Fruit fly (Drosophila melanogaster): Measurements from ENCODE around the gene CG43155.
A peak's percentile ranks its signal among the peaks of the same experiment; 100 is the strongest.

The CG43155 gene

dm6 chrX:11441829-11442634, 17.6 kb upstream of the CG43155 start, which contains the start of gene Sk1:
Gene Sk1 (plus strand): TSS chrX:11442539.
- TF ChIP-seq CG7372 (GFP tag; IDR thresholded peaks at IDR 0.05) (0 out of 2 replicates have a peak, but pooled peaks have one; percentile 3), D19A (tag; optimal IDR thresholded peaks at IDR 0.05) (no peak), Hr39 (optimal IDR thresholded peaks at IDR 0.05) (no peak), gem (tag; optimal IDR thresholded peaks at IDR 0.05) (peak; percentile 3), CG5953 (GFP tag; IDR thresholded peaks at IDR 0.05) (no peak), Sox102F (GFP tag; optimal IDR thresholded peaks at IDR 0.05) (peak; percentile 23), Blimp-1 (GFP tag; optimal IDR thresholded peaks at IDR 0.05) (peak; percentile 29), CrebB (tag; optimal IDR thresholded peaks at IDR 0.05) (no peak), rib (GFP tag; IDR thresholded peaks at IDR 0.05) (no peak), CG11504 (tag; optimal IDR thresholded peaks at IDR 0.05) (peak; percentile 17), CG11695 (GFP tag; IDR thresholded peaks at IDR 0.05) (0 out of 3 replicates have a peak, but pooled peaks have one; percentile 18), grn (GFP tag; optimal IDR thresholded peaks at IDR 0.05) (peak; percentile 81), Tbp (GFP tag; optimal IDR thresholded peaks at IDR 0.05) (no peak), ftz-f1 (GFP tag; optimal IDR thresholded peaks at IDR 0.05) (no peak), sug (tag; optimal IDR thresholded peaks at IDR 0.05) (peak; percentile 34), lmd (GFP tag; IDR thresholded peaks at IDR 0.05) (no peak), CG8765 (GFP tag; IDR thresholded peaks at IDR 0.05) (no peak), mirr (GFP tag; optimal IDR thresholded peaks at IDR 0.05) (peak; percentile 84), Nf-YB (GFP tag; optimal IDR thresholded peaks at IDR 0.05) (no peak), Pdp1 (GFP tag; optimal IDR thresholded peaks at IDR 0.05) (peak in 1 of 2 experiments; percentile 31), Chrac-16 (GFP tag; optimal IDR thresholded peaks at IDR 0.05) (no peak), pan (optimal IDR thresholded peaks at IDR 0.05) (no peak), pan (GFP tag; optimal IDR thresholded peaks at IDR 0.05 in 1 of 2, IDR thresholded peaks at IDR 0.05 in 1 of 2) (peak in 1 of 2 experiments; percentile 11), ind (GFP tag; optimal IDR thresholded peaks at IDR 0.05) (peak; percentile 12), nerfin-2 (GFP tag; IDR thresholded peaks at IDR 0.05; ENCODE audit: partially characterized antibody) (no peak), CG3838 (GFP tag; optimal IDR thresholded peaks at IDR 0.05) (no peak), Rfx (GFP tag; IDR thresholded peaks at IDR 0.05) (no peak), MBD-R2 (GFP tag; IDR thresholded peaks at IDR 0.05) (no peak), bigmax (GFP tag; optimal IDR thresholded peaks at IDR 0.05) (peak; percentile 64), CG2712 (tag; optimal IDR thresholded peaks at IDR 0.05) (no peak), ci (GFP tag; IDR thresholded peaks at IDR 0.05) (peak; percentile 53; the same call in 1 of the 3 replicates), CG16779 (GFP tag; IDR thresholded peaks at IDR 0.05) (no peak), Sox100B (GFP tag; optimal IDR thresholded peaks at IDR 0.05) (no peak), dpn (GFP tag; optimal IDR thresholded peaks at IDR 0.05) (peak in 1 of 2 experiments; percentile 3), shn (GFP tag; optimal IDR thresholded peaks at IDR 0.05) (no peak), CG8924 (tag; optimal IDR thresholded peaks at IDR 0.05) (no peak), unc-4 (GFP tag; IDR thresholded peaks at IDR 0.05; ENCODE audit: partially characterized antibody) (no peak), kay (GFP tag; optimal IDR thresholded peaks at IDR 0.05) (no peak), CG31441 (GFP tag; IDR thresholded peaks at IDR 0.05) (no peak), crp (GFP tag; optimal IDR thresholded peaks at IDR 0.05) (no peak), Atf3 (GFP tag; optimal IDR thresholded peaks at IDR 0.05) (no peak), jumu (GFP tag; optimal IDR thresholded peaks at IDR 0.05) (no peak), ATbp (GFP tag; optimal IDR thresholded peaks at IDR 0.05) (peak; percentile 86), cwo (GFP tag; optimal IDR thresholded peaks at IDR 0.05) (no peak), Med (GFP tag) (peak; percentile 75), sens (GFP tag) (peak; percentile 63), Drgx (GFP tag; IDR thresholded peaks at IDR 0.05) (0 out of 2 replicates have a peak, but pooled peaks have one; percentile 51), zf30C (GFP tag; optimal IDR thresholded peaks at IDR 0.05) (peak; percentile 51), Hr51 (GFP tag; optimal IDR thresholded peaks at IDR 0.05) (peak in 1 of 2 experiments; percentile 4)
